Worm (Caenorhabditis elegans) whole organism, late embryonic: ENCODE results near the gene Y45G5AM.5.

Source experiments
- K09A11.1 ChIP-seq: sonication (generic microtip); optimal IDR thresholded peaks from 2 replicates; lab custom pipeline; 2017; ENCODE audit warnings: antibody characterized with exemption, mild to moderate bottlenecking, missing genetic modification characterization, missing compliant biosample characterization; ENCODE audit not compliant: insufficient read depth
- ceh-18 ChIP-seq: sonication (generic microtip); optimal IDR thresholded peaks from 2 replicates; lab custom pipeline; 2016; ENCODE audit warnings: missing genetic modification characterization, missing compliant biosample characterization
- ceh-48 ChIP-seq: sonication (generic microtip); optimal IDR thresholded peaks from 2 replicates; lab custom pipeline; 2016; ENCODE audit warnings: missing genetic modification characterization, inconsistent platforms, missing compliant biosample characterization
- dve-1 ChIP-seq: sonication (generic microtip); optimal IDR thresholded peaks from 2 replicates; lab custom pipeline; 2017; ENCODE audit warnings: antibody characterized with exemption, mild to moderate bottlenecking, missing genetic modification characterization, missing compliant biosample characterization
- hlh-15 ChIP-seq: sonication (generic microtip); optimal IDR thresholded peaks from 2 replicates; lab custom pipeline; 2016; ENCODE audit warnings: missing genetic modification characterization, missing compliant biosample characterization
- pat-9 ChIP-seq: fragments of 200-800 bp; sonication (Bioruptor generic); optimal IDR thresholded peaks from 2 replicates; lab custom pipeline; 2018; ENCODE audit warnings: mild to moderate bottlenecking, missing genetic modification characterization, moderate library complexity, missing compliant biosample characterization
- unc-86 ChIP-seq: sonication (generic microtip); optimal IDR thresholded peaks from 2 replicates; lab custom pipeline; 2016; ENCODE audit warnings: missing genetic modification characterization, missing compliant biosample characterization

DNA sequence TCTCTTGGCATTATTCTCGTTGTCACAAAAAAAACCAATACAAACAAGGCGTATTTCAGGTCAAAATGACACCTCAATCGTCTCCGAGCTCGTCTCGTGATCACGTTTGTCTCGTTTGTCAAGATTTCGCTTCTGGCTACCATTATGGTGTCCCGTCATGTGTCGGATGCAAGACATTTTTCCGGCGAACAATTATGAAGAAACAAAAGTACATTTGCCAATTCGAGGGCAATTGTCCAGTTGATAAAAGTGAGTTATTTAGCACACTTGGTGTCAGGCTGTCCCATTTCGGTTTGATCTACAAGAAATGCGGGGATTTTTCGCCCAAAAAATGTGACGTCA, 26.9 kb downstream of the Y45G5AM.5 start, which contains the start of gene nhr-114:
- no peak for TF ChIP-seq dve-1
- TF ChIP-seq ceh-18 = no peak
- TF ChIP-seq ceh-48 (tag; lab: Kevin White, UChicago) = no peak
- TF ChIP-seq K09A11.1 (tag; lab: Kevin White, UChicago) = no peak
- no peak for TF ChIP-seq unc-86 (tag; lab: Kevin White, UChicago)
- no peak for TF ChIP-seq pat-9 (tag; lab: Kevin White, UChicago)
- no peak for TF ChIP-seq hlh-15 (tag; lab: Kevin White, UChicago)
